Fruit fly (Drosophila melanogaster): ENCODE results near the gene CG14879.

CG14879 gene

dm6 chr3R:16349111-16349655 is at the start of gene CG14879, which contains the start of gene Manf (continued):
- TF ChIP-seq CG16863 (GFP tag; optimal IDR thresholded peaks at IDR 0.05) (peak; percentile 100), ERR (GFP tag; optimal IDR thresholded peaks at IDR 0.05) (no peak), kah (GFP tag; optimal IDR thresholded peaks at IDR 0.05) (peak; percentile 92), Meics (GFP tag; optimal IDR thresholded peaks at IDR 0.05) (peak; percentile 4), CG6854 (GFP tag; optimal IDR thresholded peaks at IDR 0.05) (no peak), dm (GFP tag; optimal IDR thresholded peaks at IDR 0.05) (peak; percentile 35), zen2 (GFP tag; IDR thresholded peaks at IDR 0.05; ENCODE audit: partially characterized antibody) (0 out of 3 replicates have a peak, but pooled peaks have one; percentile 4), BEAF-32 (GFP tag; optimal IDR thresholded peaks at IDR 0.05) (peak; percentile 62), CG15601 (tag; optimal IDR thresholded peaks at IDR 0.05) (no peak), stwl (tag; optimal IDR thresholded peaks at IDR 0.05) (peak; percentile 50), CG4617 (GFP tag; optimal IDR thresholded peaks at IDR 0.05; ENCODE audit: borderline replicate concordance) (peak; percentile 25), CG8944 (GFP tag; optimal IDR thresholded peaks at IDR 0.05) (no peak), Drgx (GFP tag; IDR thresholded peaks at IDR 0.05) (no peak), CG7963 (GFP tag; IDR thresholded peaks at IDR 0.05; ENCODE audit: partially characterized antibody) (no peak), eve (GFP tag; optimal IDR thresholded peaks at IDR 0.05) (no peak), C15 (GFP tag; IDR thresholded peaks at IDR 0.05) (no peak), pan (optimal IDR thresholded peaks at IDR 0.05) (no peak), pan (GFP tag; optimal IDR thresholded peaks at IDR 0.05 in 1 of 2, IDR thresholded peaks at IDR 0.05 in 1 of 2) (peak in 1 of 2 experiments; percentile 27), CG13287 (GFP tag; IDR thresholded peaks at IDR 0.05; ENCODE audit: partially characterized antibody) (peak; percentile 77), trem (tag; optimal IDR thresholded peaks at IDR 0.05) (peak; percentile 62), CG10654 (GFP tag; optimal IDR thresholded peaks at IDR 0.05) (no peak), Ets97D (GFP tag; optimal IDR thresholded peaks at IDR 0.05) (no peak), E2f2 (GFP tag; IDR thresholded peaks at IDR 0.05) (peak; percentile 96), sens (GFP tag) (peak; percentile 75), CG15514 (GFP tag; optimal IDR thresholded peaks at IDR 0.05) (peak; percentile 77), sqz (GFP tag; optimal IDR thresholded peaks at IDR 0.05) (no peak), Doc3 (GFP tag; IDR thresholded peaks at IDR 0.05; ENCODE audit: partially characterized antibody) (peak; percentile 40; the same call in 2 of the 3 replicates), Sry-δ (GFP tag; optimal IDR thresholded peaks at IDR 0.05) (peak; percentile 89), CG12071 (GFP tag; optimal IDR thresholded peaks at IDR 0.05) (no peak), Pdp1 (GFP tag; optimal IDR thresholded peaks at IDR 0.05) (peak in 1 of 2 experiments; percentile 26), CG11560 (tag; IDR thresholded peaks at IDR 0.05) (no peak), gcm (GFP tag; optimal IDR thresholded peaks at IDR 0.05) (peak; percentile 25), CG1024 (GFP tag; IDR thresholded peaks at IDR 0.05) (no peak), CG16813 (GFP tag; IDR thresholded peaks at IDR 0.05; ENCODE audit: partially characterized antibody) (0 out of 3 replicates have a peak, but pooled peaks have one; percentile 35), CG12104 (GFP tag; optimal IDR thresholded peaks at IDR 0.05) (no peak), lmd (GFP tag; IDR thresholded peaks at IDR 0.05) (no peak), CG12391 (tag; optimal IDR thresholded peaks at IDR 0.05) (peak; percentile 16), CG4328 (GFP tag; optimal IDR thresholded peaks at IDR 0.05) (no peak), CG32772 (GFP tag; IDR thresholded peaks at IDR 0.05) (no peak), exex (tag; optimal IDR thresholded peaks at IDR 0.05) (no peak), CG32532 (GFP tag; IDR thresholded peaks at IDR 0.05) (peak; percentile 51), pnt (GFP tag; optimal IDR thresholded peaks at IDR 0.05) (no peak), CG14860 (GFP tag; IDR thresholded peaks at IDR 0.05; ENCODE audit: partially characterized antibody) (no peak), Jarid2 (GFP tag; optimal IDR thresholded peaks at IDR 0.05) (peak; percentile 76), CG6683 (GFP tag; optimal IDR thresholded peaks at IDR 0.05) (no peak), GATAe (GFP tag; conservative IDR thresholded peaks at IDR 0.05) (no peak), bbx (GFP tag; IDR thresholded peaks at IDR 0.05; ENCODE audit: partially characterized antibody) (peak; percentile 58; the same call in 1 of the 2 replicates), repo (GFP tag; optimal IDR thresholded peaks at IDR 0.05) (no peak), CG33557 (GFP tag; optimal IDR thresholded peaks at IDR 0.05) (no peak)
